Worm (Caenorhabditis elegans) whole organism, L1 larva: ENCODE data around the gene nhr-193.
A peak's percentile ranks its signal among the peaks of the same experiment; 100 is the strongest.

Experiments used
- ceh-82 ChIP-seq, 3 experiments: fragments of 150-350 bp in 1 of 3; sonication (generic microtip) in 2 of 3; optimal IDR thresholded peaks; 2 replicates each; lab custom pipeline; 2014 to 2017; ENCODE audit warnings: missing biosample characterization in 3 of 3, missing genetic modification characterization in 3 of 3
- elt-3 ChIP-seq, 6 experiments: fragments of 150-350 bp in 1 of 6; sonication (generic microtip); optimal IDR thresholded peaks; 2 replicates each; lab custom pipeline; 2017 to 2018; ENCODE audit warnings: missing biosample characterization in 6 of 6, missing genetic modification characterization in 6 of 6, inconsistent platforms in 1 of 6
- lin-13 ChIP-seq: fragments of 150-350 bp; optimal IDR thresholded peaks from 2 replicates; lab custom pipeline; 2014; ENCODE audit warnings: missing biosample characterization, missing genetic modification reagents, missing genetic modification characterization
- lin-39 ChIP-seq: fragments of 150-350 bp; optimal IDR thresholded peaks from 2 replicates; lab custom pipeline; 2014; ENCODE audit warnings: missing biosample characterization, missing genetic modification reagents, missing genetic modification characterization
- nhr-28 ChIP-seq: fragments of 150-350 bp; optimal IDR thresholded peaks from 2 replicates; lab custom pipeline; 2014; ENCODE audit warnings: missing biosample characterization, missing genetic modification characterization
- snpc-4 ChIP-seq: fragments of 150-350 bp; optimal IDR thresholded peaks from 2 replicates; lab custom pipeline; 2014; ENCODE audit warnings: missing biosample characterization, missing genetic modification characterization
- unc-130 ChIP-seq: fragments of 150-350 bp; optimal IDR thresholded peaks from 2 replicates; lab custom pipeline; 2017; ENCODE audit warnings: missing biosample characterization, missing genetic modification characterization, inconsistent platforms
- unc-62 ChIP-seq: fragments of 150-350 bp; optimal IDR thresholded peaks from 2 replicates; lab custom pipeline; 2014; ENCODE audit warnings: missing biosample characterization, missing genetic modification reagents, missing genetic modification characterization

DNA sequence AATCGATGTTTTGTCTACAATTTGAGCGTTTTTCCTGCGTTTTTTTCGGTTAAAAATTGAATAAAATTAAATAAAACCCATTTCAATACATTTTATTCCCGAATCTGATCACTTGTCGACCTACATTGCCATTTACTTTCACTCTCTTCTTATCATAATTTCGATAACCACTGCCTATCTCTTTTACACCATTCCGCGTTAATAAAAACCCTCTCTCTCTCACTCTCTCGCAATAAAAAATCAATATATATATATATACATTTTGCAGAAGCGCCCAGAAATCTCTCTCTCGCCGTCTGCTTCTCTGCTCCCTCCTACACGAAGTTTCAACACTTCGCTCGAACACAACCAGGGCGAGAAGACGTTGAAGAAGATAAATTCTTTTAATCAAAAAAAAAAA is 15.1 kb downstream of the nhr-193 start, which contains the start of gene pptr-1:
- TF ChIP-seq snpc-4 (tag; lab: Kevin White, UChicago) = no peak
- no peak for TF ChIP-seq nhr-28 (tag; lab: Kevin White, UChicago)
- no peak for TF ChIP-seq unc-62
- peak in 1 of 3 experiments; percentile 5 for TF ChIP-seq ceh-82 (tag; optimal IDR thresholded peaks at IDR 0.05; lab: Kevin White, UChicago)
- TF ChIP-seq lin-13 (GFP tag; lab: Kevin White, UChicago) = no peak
- no peak for TF ChIP-seq unc-130
- no peak for TF ChIP-seq elt-3 (tag; optimal IDR thresholded peaks at IDR 0.05; lab: Kevin White, UChicago)
- TF ChIP-seq lin-39 = no peak
